Worm (Caenorhabditis elegans): ENCODE measurements around the gene C55A6.3.

Gene C55A6.3

ce11 chrV:11520215-11520614 lies 6.9 kb upstream of the C55A6.3 start, which contains the start of the genes C55A6.11 and C55A6.7:
C55A6.11 (plus strand) TSS chrV:11520515.
C55A6.7 (minus strand) TSS chrV:11520530.
- no peak for TF ChIP-seq ceh-83 (GFP tag; optimal IDR thresholded peaks at IDR 0.05)
- no peak for TF ChIP-seq elt-3 (tag; optimal IDR thresholded peaks at IDR 0.05)
- no peak for TF ChIP-seq M03D4.4 (tag; optimal IDR thresholded peaks at IDR 0.05)
- TF ChIP-seq cnd-1 (tag; optimal IDR thresholded peaks at IDR 0.05) = no peak
- no peak for TF ChIP-seq mls-2 (tag; optimal IDR thresholded peaks at IDR 0.05)
- TF ChIP-seq blmp-1 (tag; optimal IDR thresholded peaks at IDR 0.05) = no peak
- TF ChIP-seq mab-5 (tag; optimal IDR thresholded peaks at IDR 0.05) = no peak
- no peak for TF ChIP-seq nhr-76 (tag; optimal IDR thresholded peaks at IDR 0.05)
- no peak for TF ChIP-seq flh-1 (GFP tag; optimal IDR thresholded peaks at IDR 0.05)
- TF ChIP-seq snpc-4 (tag; optimal IDR thresholded peaks at IDR 0.05) = no peak
- no peak for TF ChIP-seq mep-1 (tag; optimal IDR thresholded peaks at IDR 0.05)
- no peak for TF ChIP-seq zip-8 (tag; optimal IDR thresholded peaks at IDR 0.05)

- TF ChIP-seq unc-39 (tag; optimal IDR thresholded peaks at IDR 0.05) (no peak), sptf-1 (tag; optimal IDR thresholded peaks at IDR 0.05) (no peak)
These were observed 4.5 kb upstream of the C55A6.3 start, which contains the start of gene C55A6.4 for ce11 chrV:11517789-11518188. C55A6.4 (minus strand) TSS chrV:11517889.

ce11 chrV:11516141-11516591 lies 2.8 kb upstream of the C55A6.3 start, which contains the start of gene sdz-8:
sdz-8 (minus strand) TSS chrV:11516191.
- TF ChIP-seq ztf-11 (tag; optimal IDR thresholded peaks at IDR 0.05) = no peak
- no peak for TF ChIP-seq hlh-1 (tag; optimal IDR thresholded peaks at IDR 0.05)
- no peak for TF ChIP-seq drap-1 (GFP tag; optimal IDR thresholded peaks at IDR 0.05)
- no peak for TF ChIP-seq pha-4 (tag; optimal IDR thresholded peaks at IDR 0.05)
- no peak for TF ChIP-seq nhr-28 (tag; optimal IDR thresholded peaks at IDR 0.05)
- no peak for TF ChIP-seq bed-3 (GFP tag; optimal IDR thresholded peaks at IDR 0.05)
- TF ChIP-seq elt-1 (tag; optimal IDR thresholded peaks at IDR 0.05; ENCODE audit: borderline replicate concordance, insufficient read depth) = no peak
- no peak for TF ChIP-seq zip-8 (tag; optimal IDR thresholded peaks at IDR 0.05)
- no peak for TF ChIP-seq sptf-1 (tag; optimal IDR thresholded peaks at IDR 0.05)
- TF ChIP-seq ham-2 (GFP tag; optimal IDR thresholded peaks at IDR 0.05) = no peak
- no peak for TF ChIP-seq unc-39 (tag; optimal IDR thresholded peaks at IDR 0.05)
- TF ChIP-seq ceh-43 (GFP tag; optimal IDR thresholded peaks at IDR 0.05) = no peak

ce11 chrV:11515145-11515544 lies 1.8 kb upstream of the C55A6.3 start:
- TF ChIP-seq ham-2 (GFP tag; optimal IDR thresholded peaks at IDR 0.05) (no peak), nhr-28 (tag; optimal IDR thresholded peaks at IDR 0.05) (no peak), flh-1 (GFP tag; optimal IDR thresholded peaks at IDR 0.05) (no peak), tbx-8 (GFP tag; optimal IDR thresholded peaks at IDR 0.05) (no peak), unc-39 (tag; optimal IDR thresholded peaks at IDR 0.05) (no peak), mab-5 (tag; optimal IDR thresholded peaks at IDR 0.05) (no peak), blmp-1 (tag; optimal IDR thresholded peaks at IDR 0.05) (no peak), drap-1 (GFP tag; optimal IDR thresholded peaks at IDR 0.05) (no peak), hlh-1 (tag; optimal IDR thresholded peaks at IDR 0.05) (no peak), lsy-2 (tag; optimal IDR thresholded peaks at IDR 0.05) (no peak), ceh-39 (tag; optimal IDR thresholded peaks at IDR 0.05) (no peak), ces-1 (GFP tag; optimal IDR thresholded peaks at IDR 0.05) (no peak)

- TF ChIP-seq ceh-39 (tag; optimal IDR thresholded peaks at IDR 0.05) = no peak
- no peak for TF ChIP-seq nhr-237 (tag; optimal IDR thresholded peaks at IDR 0.05)
- no peak for TF ChIP-seq flh-1 (GFP tag; optimal IDR thresholded peaks at IDR 0.05)
- TF ChIP-seq lin-32 (GFP tag; optimal IDR thresholded peaks at IDR 0.05) = no peak
- TF ChIP-seq snpc-4 (tag; optimal IDR thresholded peaks at IDR 0.05) = no peak
- no peak for TF ChIP-seq nhr-2 (tag; optimal IDR thresholded peaks at IDR 0.05)
- no peak for TF ChIP-seq unc-39 (tag; optimal IDR thresholded peaks at IDR 0.05)
- no peak for TF ChIP-seq ham-2 (GFP tag; optimal IDR thresholded peaks at IDR 0.05)
These were observed 1.3 kb upstream of the C55A6.3 start, which contains the start of gene C55A6.6 for ce11 chrV:11514677-11515076. C55A6.6 (minus strand) TSS chrV:11514737.

- TF ChIP-seq blmp-1 (tag; optimal IDR thresholded peaks at IDR 0.05) (no peak), tbx-8 (GFP tag; optimal IDR thresholded peaks at IDR 0.05) (no peak), ceh-39 (tag; optimal IDR thresholded peaks at IDR 0.05) (no peak), lsy-2 (tag; optimal IDR thresholded peaks at IDR 0.05) (no peak), lin-32 (GFP tag; optimal IDR thresholded peaks at IDR 0.05) (no peak), hlh-1 (tag; optimal IDR thresholded peaks at IDR 0.05) (no peak), unc-120 (tag; optimal IDR thresholded peaks at IDR 0.05; ENCODE audit: poor library complexity, severe bottlenecking) (no peak), pha-4 (tag; optimal IDR thresholded peaks at IDR 0.05) (no peak), mab-5 (tag; optimal IDR thresholded peaks at IDR 0.05) (no peak), ham-2 (GFP tag; optimal IDR thresholded peaks at IDR 0.05) (no peak), nhr-12 (tag; optimal IDR thresholded peaks at IDR 0.05) (no peak), sptf-1 (tag; optimal IDR thresholded peaks at IDR 0.05) (no peak), ztf-11 (tag; optimal IDR thresholded peaks at IDR 0.05) (no peak), nhr-2 (tag; optimal IDR thresholded peaks at IDR 0.05) (no peak), ceh-83 (GFP tag; optimal IDR thresholded peaks at IDR 0.05) (no peak)
These were observed 4.6 kb downstream of the C55A6.3 start, which contains the start of gene ttll-5 for ce11 chrV:11508773-11509172. ttll-5 (plus strand) TSS chrV:11509060.

Data from whole organism, mixed stage, embryonic.